3 fruit fly cellular contexts compared by ENCODE assay signal in genomic region chr3L:6447708-6448107, dm6.
TF ChIP-seq lines count a peak whose summit lies in the region.

No protein-coding gene starts in this region.

- TF ChIP-seq CTCF in whole organism, embryonic (GFP tag; optimal IDR thresholded peaks at IDR 0.05; lab: Kevin White, UChicago): no peak

TF ChIP-seq in whole organism, embryonic, 481 proteins besides CTCF, POLR2A, EP300 and RAD21:
- TF ChIP-seq usp (GFP tag; optimal IDR thresholded peaks at IDR 0.05; lab: Kevin White, UChicago) (no peak), CG9437 (GFP tag; optimal IDR thresholded peaks at IDR 0.05; lab: Kevin White, UChicago) (no peak), CG4424 (GFP tag; optimal IDR thresholded peaks at IDR 0.05; lab: Kevin White, UChicago) (no peak), Drgx (GFP tag; IDR thresholded peaks at IDR 0.05; lab: Robert Waterston, UW) (peak; percentile 29; the same call in 1 of the 2 replicates), Blimp-1 (GFP tag; optimal IDR thresholded peaks at IDR 0.05; lab: Kevin White, UChicago) (no peak), Nf-YB (GFP tag; optimal IDR thresholded peaks at IDR 0.05; lab: Kevin White, UChicago) (no peak), CG9797 (GFP tag; optimal IDR thresholded peaks at IDR 0.05; lab: Kevin White, UChicago) (no peak), trh (GFP tag; optimal IDR thresholded peaks at IDR 0.05; lab: Kevin White, UChicago) (no peak), CG7271 (tag; optimal IDR thresholded peaks at IDR 0.05; lab: Kevin White, UChicago) (no peak), bsh (GFP tag; optimal IDR thresholded peaks at IDR 0.05; lab: Kevin White, UChicago) (peak in 1 of 2 experiments; percentile 4), CG31365 (tag; optimal IDR thresholded peaks at IDR 0.05; lab: Kevin White, UChicago) (no peak), fd102C (GFP tag; optimal IDR thresholded peaks at IDR 0.05; lab: Kevin White, UChicago) (no peak), nom (GFP tag; optimal IDR thresholded peaks at IDR 0.05; lab: Kevin White, UChicago) (peak; percentile 80)

TF ChIP-seq in whole organism, prepupa, 60 proteins besides CTCF, POLR2A, EP300 and RAD21 (continues in another document):
- TF ChIP-seq CG7368 (GFP tag; optimal IDR thresholded peaks at IDR 0.05; lab: Kevin White, UChicago) (no peak), CG8119 (GFP tag; IDR thresholded peaks at IDR 0.05; lab: Robert Waterston, UW) (no peak), CG1621 (tag; optimal IDR thresholded peaks at IDR 0.05; lab: Kevin White, UChicago) (peak; percentile 42), CG6792 (GFP tag; optimal IDR thresholded peaks at IDR 0.05; lab: Kevin White, UChicago) (no peak), Gug (GFP tag; IDR thresholded peaks at IDR 0.05; lab: Robert Waterston, UW) (no peak), CG31627 (GFP tag; optimal IDR thresholded peaks at IDR 0.05; lab: Kevin White, UChicago) (no peak), CG3919 (GFP tag; optimal IDR thresholded peaks at IDR 0.05; lab: Kevin White, UChicago) (peak; percentile 31), CG6808 (GFP tag; optimal IDR thresholded peaks at IDR 0.05; lab: Kevin White, UChicago) (peak; percentile 66), Ets96B (tag; optimal IDR thresholded peaks at IDR 0.05; lab: Kevin White, UChicago) (peak; percentile 36), CG4318 (GFP tag; optimal IDR thresholded peaks at IDR 0.05; lab: Kevin White, UChicago) (no peak), CG10631 (GFP tag; optimal IDR thresholded peaks at IDR 0.05; lab: Kevin White, UChicago) (peak; percentile 23), esn (GFP tag; optimal IDR thresholded peaks at IDR 0.05; lab: Kevin White, UChicago) (no peak), OdsH (GFP tag; optimal IDR thresholded peaks at IDR 0.05; lab: Kevin White, UChicago) (peak; percentile 4), CG9139 (GFP tag; optimal IDR thresholded peaks at IDR 0.05; lab: Kevin White, UChicago) (peak; percentile 57), net (GFP tag; optimal IDR thresholded peaks at IDR 0.05; lab: Kevin White, UChicago) (peak; percentile 19), achi (GFP tag; optimal IDR thresholded peaks at IDR 0.05; lab: Kevin White, UChicago) (peak; percentile 6), CG6163 (GFP tag; IDR thresholded peaks at IDR 0.05; lab: Robert Waterston, UW) (peak; percentile 69; the same call in 2 of the 3 replicates), Eip78C (GFP tag; lab: Kevin White, UChicago) (peak; percentile 70), CG32006 (GFP tag; optimal IDR thresholded peaks at IDR 0.05; lab: Kevin White, UChicago) (peak; percentile 46), CG6276 (GFP tag; optimal IDR thresholded peaks at IDR 0.05; lab: Kevin White, UChicago) (peak; percentile 21), dsx (GFP tag; optimal IDR thresholded peaks at IDR 0.05; lab: Kevin White, UChicago; ENCODE audit: poor library complexity, severe bottlenecking) (peak; percentile 34), Sox14 (GFP tag; optimal IDR thresholded peaks at IDR 0.05; lab: Kevin White, UChicago) (no peak), Hr4 (GFP tag; optimal IDR thresholded peaks at IDR 0.05; lab: Kevin White, UChicago) (peak; percentile 4), Sox102F (GFP tag; optimal IDR thresholded peaks at IDR 0.05; lab: Kevin White, UChicago) (no peak), eg (GFP tag; IDR thresholded peaks at IDR 0.05; lab: Robert Waterston, UW) (peak; percentile 54; the same call in 2 of the 3 replicates), CG34406 (GFP tag; optimal IDR thresholded peaks at IDR 0.05; lab: Kevin White, UChicago) (peak; percentile 21), Blimp-1 (GFP tag; optimal IDR thresholded peaks at IDR 0.05; lab: Kevin White, UChicago) (no peak), CG6854 (GFP tag; optimal IDR thresholded peaks at IDR 0.05; lab: Kevin White, UChicago) (no peak), lz (GFP tag; optimal IDR thresholded peaks at IDR 0.05; lab: Kevin White, UChicago) (no peak), CG8319 (GFP tag; optimal IDR thresholded peaks at IDR 0.05; lab: Kevin White, UChicago) (no peak), dac (GFP tag; optimal IDR thresholded peaks at IDR 0.05; lab: Kevin White, UChicago) (no peak), vri (GFP tag; optimal IDR thresholded peaks at IDR 0.05; lab: Kevin White, UChicago) (no peak), fkh (GFP tag; optimal IDR thresholded peaks at IDR 0.05; lab: Kevin White, UChicago) (no peak), pdm3 (GFP tag; optimal IDR thresholded peaks at IDR 0.05; lab: Kevin White, UChicago) (no peak), spab (GFP tag; optimal IDR thresholded peaks at IDR 0.05; lab: Kevin White, UChicago) (peak; percentile 66), CG8632 (GFP tag; optimal IDR thresholded peaks at IDR 0.05; lab: Kevin White, UChicago) (no peak), Hr38 (GFP tag; optimal IDR thresholded peaks at IDR 0.05; lab: Kevin White, UChicago) (no peak), CG3032 (tag; optimal IDR thresholded peaks at IDR 0.05; lab: Kevin White, UChicago) (no peak), ss (GFP tag; optimal IDR thresholded peaks at IDR 0.05; lab: Kevin White, UChicago) (peak; percentile 63 to 80), Met (GFP tag; optimal IDR thresholded peaks at IDR 0.05; lab: Kevin White, UChicago) (no peak), CG11294 (GFP tag; IDR thresholded peaks at IDR 0.05; lab: Robert Waterston, UW) (no peak)

TF ChIP-seq in whole organism, pupa, 21 proteins besides CTCF, POLR2A, EP300 and RAD21:
- TF ChIP-seq CG32121 (GFP tag; IDR thresholded peaks at IDR 0.05; lab: Robert Waterston, UW) (no peak), CG8159 (tag; optimal IDR thresholded peaks at IDR 0.05; lab: Kevin White, UChicago) (peak; percentile 68), Pif1A (GFP tag; optimal IDR thresholded peaks at IDR 0.05; lab: Kevin White, UChicago) (no peak), CG10348 (GFP tag; IDR thresholded peaks at IDR 0.05; lab: Robert Waterston, UW) (no peak), CG15710 (tag; optimal IDR thresholded peaks at IDR 0.05; lab: Kevin White, UChicago) (peak; percentile 65), CG8301 (tag; optimal IDR thresholded peaks at IDR 0.05; lab: Kevin White, UChicago) (no peak), Ets98B (GFP tag; IDR thresholded peaks at IDR 0.05; lab: Robert Waterston, UW) (no peak), CG4496 (GFP tag; IDR thresholded peaks at IDR 0.05; lab: Robert Waterston, UW) (peak; percentile 65; the same call in 2 of the 3 replicates), Snoo (tag; optimal IDR thresholded peaks at IDR 0.05; lab: Kevin White, UChicago) (no peak), gl (tag; optimal IDR thresholded peaks at IDR 0.05; lab: Kevin White, UChicago) (peak; percentile 86), fd96Ca (GFP tag; IDR thresholded peaks at IDR 0.05; lab: Robert Waterston, UW) (peak; percentile 28; the same call in 1 of the 3 replicates), CG13204 (GFP tag; optimal IDR thresholded peaks at IDR 0.05; lab: Kevin White, UChicago) (peak; percentile 48), D1 (tag; optimal IDR thresholded peaks at IDR 0.05; lab: Kevin White, UChicago) (no peak), Pif1B (GFP tag; optimal IDR thresholded peaks at IDR 0.05; lab: Kevin White, UChicago) (no peak), CG14655 (GFP tag; optimal IDR thresholded peaks at IDR 0.05; lab: Kevin White, UChicago) (peak; percentile 42), rn (GFP tag; IDR thresholded peaks at IDR 0.05; lab: Robert Waterston, UW) (no peak), CG12605 (GFP tag; IDR thresholded peaks at IDR 0.05; lab: Robert Waterston, UW) (peak; percentile 73), CG9948 (tag; optimal IDR thresholded peaks at IDR 0.05; lab: Kevin White, UChicago) (peak; percentile 7), EcR (GFP tag; optimal IDR thresholded peaks at IDR 0.05; lab: Kevin White, UChicago) (no peak), CG17806 (tag; optimal IDR thresholded peaks at IDR 0.05; lab: Kevin White, UChicago) (peak; percentile 56), CG34367 (tag; optimal IDR thresholded peaks at IDR 0.05; lab: Kevin White, UChicago) (peak; percentile 62)

Comparison
In these comparisons a context has a peak if more than half of its experiments do, and no peak if none do; other contexts are left out.
1. Of the 7 proteins assayed by ChIP-seq in both whole organism, embryonic and whole organism, prepupa: peak only in whole organism, embryonic: none; only in whole organism, prepupa: CG16779; in both: none; in neither: 6.